Worm (Caenorhabditis elegans) whole organism, L4/young adult: ENCODE data around the gene scl-21.

ENCODE experiments used
- W03F9.2 ChIP-seq: fragments of 150-350 bp; optimal IDR thresholded peaks from 2 replicates; lab custom pipeline; 2014; ENCODE audit warnings: missing biosample characterization, missing genetic modification characterization
- dao-5 ChIP-seq: sonication (generic microtip); optimal IDR thresholded peaks from 2 replicates; lab custom pipeline; 2016; ENCODE audit warnings: missing genotype, missing genetic modification characterization, moderate library complexity, missing compliant biosample characterization
- him-1 ChIP-seq: sonication (generic microtip); optimal IDR thresholded peaks from 2 replicates; lab custom pipeline; 2016; ENCODE audit warnings: missing genotype, missing genetic modification reagents, missing genetic modification characterization, missing compliant biosample characterization

Gene scl-21

DNA sequence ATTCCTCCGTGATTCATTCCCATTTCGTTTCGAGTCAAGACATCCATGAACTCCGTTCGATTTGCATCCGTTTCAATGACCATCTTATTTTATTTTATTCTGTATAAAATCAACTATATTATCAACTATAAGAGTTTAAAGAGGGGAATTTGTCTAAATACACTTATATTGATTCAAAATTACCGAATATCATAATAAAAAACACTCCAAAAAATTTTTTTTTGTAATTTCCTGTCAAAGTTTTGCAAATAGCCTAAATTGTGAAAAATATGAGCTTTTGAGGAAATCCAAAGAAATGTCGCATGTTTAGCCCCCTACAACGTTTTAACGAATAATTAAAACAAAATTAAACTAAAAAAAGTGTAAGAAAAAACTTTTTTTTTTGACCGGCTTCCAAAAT is 33.5 kb downstream of the scl-21 start, which contains the start of gene Y43F8B.15:
Y43F8B.15 (minus strand) TSS at position 101 of the 400 bp plus-strand sequence.
- TF ChIP-seq him-1 (tag; lab: Kevin White, UChicago): no peak
- no peak for TF ChIP-seq W03F9.2 (tag; lab: Kevin White, UChicago)
- no peak for TF ChIP-seq dao-5

- no peak for TF ChIP-seq dao-5
- TF ChIP-seq him-1 (tag; lab: Kevin White, UChicago): no peak
- TF ChIP-seq W03F9.2 (tag; lab: Kevin White, UChicago): no peak
These were observed 38.4 kb downstream of the scl-21 start, which contains the start of gene Y43F8B.24 for ce11 chrV:19457120-19457519. Gene Y43F8B.24, plus strand, starts transcription at chrV:19457420.

DNA sequence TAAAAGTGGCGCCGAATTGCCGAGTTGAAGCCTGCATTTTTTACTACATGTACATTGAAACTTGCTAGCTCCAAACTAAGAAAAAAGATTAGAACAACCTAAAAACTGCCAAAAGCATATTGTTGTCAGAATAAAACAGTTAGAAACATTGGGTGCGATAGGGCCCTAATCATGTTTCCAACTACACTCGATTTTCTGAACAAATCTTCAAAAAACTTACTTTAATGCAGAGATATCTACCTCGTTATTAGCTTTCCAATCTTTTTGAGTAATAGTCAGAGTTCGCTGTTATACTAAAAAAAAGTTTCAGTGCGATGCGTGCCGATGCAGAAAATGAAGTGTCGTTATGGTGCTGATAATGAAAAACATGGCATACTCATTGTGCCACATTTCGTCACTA is 39.8 kb downstream of the scl-21 start, which contains the start of the genes Y43F8B.13 and Y43F8B.14:
Y43F8B.13 (plus strand) TSS at position 301 of the 400 bp plus-strand sequence.
Y43F8B.14 (minus strand) TSS at position 322 of the 400 bp plus-strand sequence.
- TF ChIP-seq him-1 (tag; lab: Kevin White, UChicago) (no peak), W03F9.2 (tag; lab: Kevin White, UChicago) (no peak), dao-5 (no peak)

- TF ChIP-seq him-1 (tag; lab: Kevin White, UChicago): no peak
- no peak for TF ChIP-seq W03F9.2 (tag; lab: Kevin White, UChicago)
- TF ChIP-seq dao-5: no peak
These were observed 45.9 kb downstream of the scl-21 start, which contains the start of gene M04C3.5 for ce11 chrV:19449544-19449943. Gene M04C3.5, plus strand, starts transcription at chrV:19449733.

DNA sequence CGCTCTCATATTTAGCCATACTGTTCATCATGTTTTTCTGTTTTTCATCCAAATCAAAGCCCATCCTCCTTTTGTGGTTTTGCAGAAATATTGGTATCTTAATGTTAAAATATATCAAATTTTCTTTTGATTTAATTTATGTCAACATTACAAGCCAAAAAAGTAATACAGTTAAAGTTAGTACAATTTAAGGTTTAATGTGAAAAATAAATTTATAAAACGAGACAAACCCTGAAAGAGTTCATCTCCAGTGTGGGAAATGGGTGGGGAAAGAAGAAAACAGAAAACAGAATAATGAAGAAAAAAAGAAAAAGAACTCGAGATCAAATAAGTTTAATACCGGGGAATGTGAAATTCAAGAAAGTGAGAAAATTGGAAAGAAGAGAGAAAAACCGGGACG is 46.7 kb downstream of the scl-21 start, which contains the start of gene M04C3.2:
M04C3.2 (minus strand) TSS at position 101 of the 400 bp plus-strand sequence.
- TF ChIP-seq W03F9.2 (tag; lab: Kevin White, UChicago) (no peak), dao-5 (no peak), him-1 (tag; lab: Kevin White, UChicago) (no peak)

DNA sequence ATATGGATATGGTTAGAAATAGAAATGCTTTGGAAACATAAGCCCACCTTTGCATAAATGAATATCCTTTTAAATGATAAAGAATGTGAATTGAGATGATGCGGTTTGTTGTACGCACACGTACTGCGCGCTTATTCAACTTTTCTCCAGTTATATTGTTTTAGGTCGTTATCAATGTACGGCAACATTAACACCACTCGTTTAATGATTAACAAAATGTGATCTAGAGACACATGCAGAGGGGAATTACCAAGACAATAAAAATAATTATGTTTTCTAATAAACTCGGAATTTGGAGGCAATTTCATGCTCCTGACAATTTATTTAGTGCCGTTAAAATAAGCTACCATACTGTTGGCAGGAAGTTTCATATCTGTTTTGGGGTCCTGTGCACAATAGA is 50.0 kb downstream of the scl-21 start, which contains the start of gene M04C3.1:
M04C3.1 (minus strand) TSS at position 164 of the 400 bp plus-strand sequence.
- TF ChIP-seq dao-5 (no peak), him-1 (tag; lab: Kevin White, UChicago) (no peak), W03F9.2 (tag; lab: Kevin White, UChicago) (no peak)
